Worm (Caenorhabditis elegans): ENCODE measurements around the gene fbxa-169.

fbxa-169 gene

DNA sequence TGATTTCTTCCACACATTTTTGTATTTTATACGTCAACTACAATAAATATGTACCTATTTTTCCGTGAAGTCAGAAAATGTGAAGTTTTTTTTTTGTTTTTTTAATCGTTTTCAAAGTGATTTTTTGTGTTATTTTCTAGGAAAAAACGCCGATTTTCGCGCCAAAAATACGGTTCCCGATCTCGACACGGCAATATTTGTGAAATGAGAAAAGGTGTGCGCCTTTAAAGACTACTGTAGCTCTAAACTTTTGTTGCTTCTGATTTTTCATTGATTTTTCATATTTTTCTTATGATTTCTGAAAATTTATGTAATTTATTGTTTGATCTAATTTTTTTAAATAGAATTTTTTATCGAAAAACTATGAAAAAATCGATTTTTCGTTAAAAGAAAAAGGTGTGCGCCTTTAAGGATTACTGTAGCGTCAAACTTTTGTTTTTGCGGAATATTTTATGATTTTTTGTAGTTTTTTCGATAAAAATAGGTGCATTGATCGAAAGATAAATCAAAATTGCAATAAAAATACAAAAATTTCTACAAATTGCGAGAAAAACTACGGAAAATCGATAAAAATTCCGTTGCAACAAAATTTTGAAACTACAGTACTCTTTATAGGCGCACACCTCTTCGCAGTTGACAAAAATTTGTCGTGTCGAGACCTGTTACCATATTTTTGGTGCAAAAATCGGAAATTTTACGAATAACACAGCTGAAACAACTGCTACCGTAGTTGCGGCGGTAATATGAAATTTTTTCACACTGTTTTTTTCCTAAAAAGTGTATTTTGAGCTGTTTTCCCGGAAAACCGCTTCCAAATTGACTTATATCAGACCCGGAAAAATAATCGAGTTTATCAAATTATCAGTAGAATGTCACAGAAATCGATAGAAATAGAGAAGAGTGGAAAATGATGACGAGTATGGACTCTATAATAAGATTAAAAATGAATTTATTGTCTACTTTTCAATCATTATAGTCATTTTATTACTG is 47.3 kb downstream of the fbxa-169 start, which contains the start of gene kqt-3 (continued):
- TF ChIP-seq ceh-91 (GFP tag; IDR thresholded peaks at IDR 0.05) (peak; percentile 36; the same call in 1 of the 2 replicates), nfyb-1 (GFP tag; IDR thresholded peaks at IDR 0.05) (no peak), F33H1.4 (GFP tag; IDR thresholded peaks at IDR 0.05) (peak; percentile 49), hlh-12 (tag; optimal IDR thresholded peaks at IDR 0.05) (no peak), lsy-27 (tag; optimal IDR thresholded peaks at IDR 0.05; ENCODE audit: borderline replicate concordance, insufficient read depth) (no peak), efl-1 (GFP tag; optimal IDR thresholded peaks at IDR 0.05) (peak; percentile 31), madf-8 (GFP tag; conservative IDR thresholded peaks at IDR 0.05) (peak; percentile 57), tbp1 (GFP tag; optimal IDR thresholded peaks at IDR 0.05) (no peak), ceh-40 (GFP tag; IDR thresholded peaks at IDR 0.05) (no peak), dpff-1 (tag; optimal IDR thresholded peaks at IDR 0.05) (no peak)

DNA sequence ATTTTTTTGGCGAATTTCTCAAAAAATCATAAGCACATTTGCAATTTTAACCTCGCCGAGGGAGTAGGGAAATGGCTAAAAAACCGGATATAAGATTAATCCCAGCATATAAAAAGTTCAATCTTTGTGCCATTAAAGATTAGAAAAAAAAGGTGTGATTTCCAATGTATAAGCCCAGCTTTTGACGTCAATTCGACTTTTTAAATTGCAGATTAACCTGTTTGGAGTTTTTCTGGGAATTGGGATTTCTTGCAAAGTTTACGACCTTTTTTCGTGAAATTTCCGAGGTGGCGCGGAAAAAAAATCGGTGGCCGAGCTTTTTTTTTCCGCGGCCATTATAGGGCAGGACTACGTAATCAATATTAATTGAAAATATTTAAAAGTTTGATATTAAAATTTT is 49.4 kb downstream of the fbxa-169 start:
- TF ChIP-seq tlf-1 (GFP tag; optimal IDR thresholded peaks at IDR 0.05) = no peak
- TF ChIP-seq repo-1 (tag; optimal IDR thresholded peaks at IDR 0.05) = no peak
- no peak for TF ChIP-seq fkh-3 (tag; optimal IDR thresholded peaks at IDR 0.05)
- no peak for TF ChIP-seq atf-7 (tag; optimal IDR thresholded peaks at IDR 0.05)
- no peak for TF ChIP-seq let-526 (GFP tag; IDR thresholded peaks at IDR 0.05)
- TF ChIP-seq lsy-27 (tag; optimal IDR thresholded peaks at IDR 0.05; ENCODE audit: borderline replicate concordance, insufficient read depth) = no peak
- TF ChIP-seq lin-40 (tag; optimal IDR thresholded peaks at IDR 0.05) = no peak
- no peak for TF ChIP-seq snpc-4 (GFP tag; optimal IDR thresholded peaks at IDR 0.05)
- no peak for TF ChIP-seq snpc-4 (tag; optimal IDR thresholded peaks at IDR 0.05)
- TF ChIP-seq hmg-20 (GFP tag; IDR thresholded peaks at IDR 0.05) = no peak
- TF ChIP-seq dpff-1 (tag; optimal IDR thresholded peaks at IDR 0.05) = no peak
- no peak for TF ChIP-seq F57C9.4 (tag; optimal IDR thresholded peaks at IDR 0.05)
